Fruit fly (Drosophila melanogaster): Measurements from ENCODE around the gene Mt2.

DNA sequence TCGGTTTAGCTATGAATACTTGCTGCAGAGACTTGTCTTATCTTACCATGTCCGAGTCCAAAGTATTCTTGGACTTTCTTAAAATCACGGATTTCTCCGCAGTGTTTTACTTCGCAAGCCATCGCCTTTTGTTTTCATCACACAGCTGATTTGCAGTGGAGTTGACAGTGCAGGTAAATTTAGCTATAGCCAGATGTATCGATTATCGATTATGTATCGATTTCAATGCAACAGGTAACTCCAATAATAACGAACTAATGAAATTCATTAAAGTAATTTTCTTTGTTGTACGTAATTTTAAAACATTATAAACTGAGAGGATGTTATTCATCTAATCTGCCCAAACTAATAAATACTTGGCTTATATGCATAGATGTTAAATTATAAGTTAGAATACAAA lies 33.3 kb upstream of the Mt2 start, which contains the start of gene Rab3-GAP:
- TF ChIP-seq CG7101 (tag; optimal IDR thresholded peaks at IDR 0.05) (peak; percentile 13), CG33017 (tag; optimal IDR thresholded peaks at IDR 0.05) (no peak), bab1 (GFP tag; optimal IDR thresholded peaks at IDR 0.05) (peak; percentile 47), cic (GFP tag; optimal IDR thresholded peaks at IDR 0.05) (no peak), CG5204 (GFP tag; optimal IDR thresholded peaks at IDR 0.05) (no peak), toe (GFP tag; optimal IDR thresholded peaks at IDR 0.05) (no peak), pad (GFP tag; optimal IDR thresholded peaks at IDR 0.05) (no peak), CG1620 (GFP tag; optimal IDR thresholded peaks at IDR 0.05) (no peak), tj (GFP tag; optimal IDR thresholded peaks at IDR 0.05) (no peak), CG7045 (GFP tag; optimal IDR thresholded peaks at IDR 0.05) (no peak), Hr96 (GFP tag; optimal IDR thresholded peaks at IDR 0.05) (no peak), Crg-1 (GFP tag; optimal IDR thresholded peaks at IDR 0.05) (no peak), CG12768 (GFP tag; optimal IDR thresholded peaks at IDR 0.05) (no peak), Clk (GFP tag; optimal IDR thresholded peaks at IDR 0.05) (no peak)

All from whole organism, adult.